Worm (Caenorhabditis elegans) whole organism, L3 larva: ENCODE data around the gene asps-1.

ENCODE experiments used
- ama-1 ChIP-seq: fragments of 150-350 bp; optimal IDR thresholded peaks from 2 replicates; lab custom pipeline; 2018
- lin-39 ChIP-seq: fragments of 150-350 bp; optimal IDR thresholded peaks from 2 replicates; lab custom pipeline; 2018; ENCODE audit warnings: missing biosample characterization, missing genetic modification reagents, missing genetic modification characterization
- lsy-12 ChIP-seq: sonication (generic microtip); optimal IDR thresholded peaks from 2 replicates; lab custom pipeline; 2016; ENCODE audit warnings: mild to moderate bottlenecking, missing genetic modification characterization, missing compliant biosample characterization
- nhr-25 ChIP-seq: sonication (generic microtip); optimal IDR thresholded peaks from 2 replicates; lab custom pipeline; 2017; ENCODE audit warnings: missing biosample characterization, missing genetic modification characterization
- nhr-28 ChIP-seq: fragments of 150-350 bp; optimal IDR thresholded peaks from 2 replicates; lab custom pipeline; 2014; ENCODE audit warnings: missing biosample characterization, missing genetic modification characterization
- pha-4 ChIP-seq: fragments of 150-350 bp; optimal IDR thresholded peaks from 2 replicates; lab custom pipeline; 2014; ENCODE audit warnings: missing biosample characterization, missing genetic modification reagents, missing genetic modification characterization
- sea-2 ChIP-seq: fragments of 150-350 bp; sonication (generic microtip); optimal IDR thresholded peaks from 4 replicates; lab custom pipeline; 2014; ENCODE audit warnings: missing biosample characterization, missing genetic modification reagents, missing genetic modification characterization

- TF ChIP-seq nhr-25 (tag; lab: Kevin White, UChicago): no peak
- no peak for TF ChIP-seq nhr-28 (tag; lab: Kevin White, UChicago)
- no peak for TF ChIP-seq lsy-12
- no peak for TF ChIP-seq ama-1
- TF ChIP-seq lin-39 (tag; lab: Kevin White, UChicago): no peak
- no peak for TF ChIP-seq sea-2 (GFP tag; lab: Kevin White, UChicago)
- TF ChIP-seq pha-4 (tag; lab: Kevin White, UChicago): no peak
Measured at ce11 chrV:10342904-10343303, 25.7 kb upstream of the asps-1 start, which contains the start of gene K07C5.3.
